Fruit fly (Drosophila melanogaster): Measurements from ENCODE around the gene CG43844.
A peak's percentile ranks its signal among the peaks of the same experiment; 100 is the strongest.

CG43844 gene

dm6 chr3R:21848987-21849442 lies 40.3 kb upstream of the CG43844 start (continued):
- peak; percentile 27 for TF ChIP-seq eyg (GFP tag; optimal IDR thresholded peaks at IDR 0.05)
- peak; percentile 35 for TF ChIP-seq Lhr (GFP tag; optimal IDR thresholded peaks at IDR 0.05)
- TF ChIP-seq Abd-B (GFP tag; optimal IDR thresholded peaks at IDR 0.05) = peak; percentile 35
- TF ChIP-seq pan (optimal IDR thresholded peaks at IDR 0.05) = no peak
- TF ChIP-seq pan (GFP tag; optimal IDR thresholded peaks at IDR 0.05 in 1 of 2, IDR thresholded peaks at IDR 0.05 in 1 of 2) = peak in 1 of 2 experiments; percentile 35
- peak; percentile 1 for TF ChIP-seq repo (GFP tag; optimal IDR thresholded peaks at IDR 0.05)
- TF ChIP-seq Stat92E (GFP tag; optimal IDR thresholded peaks at IDR 0.05) = peak in 1 of 3 experiments; percentile 69
- peak; percentile 51 for TF ChIP-seq sim (GFP tag; IDR thresholded peaks at IDR 0.05)
- TF ChIP-seq sr (GFP tag; IDR thresholded peaks at IDR 0.05) = no peak
- peak; percentile 75 for TF ChIP-seq az2 (GFP tag; optimal IDR thresholded peaks at IDR 0.05)
- no peak for TF ChIP-seq so (GFP tag; IDR thresholded peaks at IDR 0.05)
- no peak for TF ChIP-seq B-H1 (GFP tag; IDR thresholded peaks at IDR 0.05)
- TF ChIP-seq Hmr (GFP tag; optimal IDR thresholded peaks at IDR 0.05) = peak; percentile 55
- peak; percentile 42 for TF ChIP-seq CG7786 (GFP tag; optimal IDR thresholded peaks at IDR 0.05)
- no peak for TF ChIP-seq zen2 (GFP tag; IDR thresholded peaks at IDR 0.05; ENCODE audit: partially characterized antibody)
- no peak for TF ChIP-seq dimm (GFP tag; IDR thresholded peaks at IDR 0.05)
- peak; percentile 23 for TF ChIP-seq CG8944 (GFP tag; optimal IDR thresholded peaks at IDR 0.05)
- no peak for TF ChIP-seq Dbx (GFP tag; IDR thresholded peaks at IDR 0.05)
- TF ChIP-seq CG9932 (GFP tag; IDR thresholded peaks at IDR 0.05) = 0 out of 2 replicates have a peak, but pooled peaks have one; percentile 7
- peak; percentile 34 for TF ChIP-seq CG30020 (tag; optimal IDR thresholded peaks at IDR 0.05)
- peak; percentile 4 for TF ChIP-seq CG4617 (GFP tag; optimal IDR thresholded peaks at IDR 0.05; ENCODE audit: borderline replicate concordance)
- peak; percentile 30 for TF ChIP-seq CG12155 (GFP tag; optimal IDR thresholded peaks at IDR 0.05)
- TF ChIP-seq CG12744 (GFP tag; optimal IDR thresholded peaks at IDR 0.05) = peak; percentile 28
- TF ChIP-seq lola (GFP tag; optimal IDR thresholded peaks at IDR 0.05) = peak in 1 of 3 experiments; percentile 85
- TF ChIP-seq crol (GFP tag; IDR thresholded peaks at IDR 0.05) = no peak
- peak; percentile 56 for TF ChIP-seq E2f1 (GFP tag; IDR thresholded peaks at IDR 0.05)
- peak; percentile 16 for TF ChIP-seq Atf3 (GFP tag; optimal IDR thresholded peaks at IDR 0.05)
- TF ChIP-seq CG12104 (GFP tag; optimal IDR thresholded peaks at IDR 0.05) = peak; percentile 79
- TF ChIP-seq CG17829 (tag; optimal IDR thresholded peaks at IDR 0.05) = peak; percentile 78
- TF ChIP-seq Mad (GFP tag; optimal IDR thresholded peaks at IDR 0.05) = peak; percentile 36
- TF ChIP-seq CG12219 (GFP tag; optimal IDR thresholded peaks at IDR 0.05) = peak; percentile 34
- TF ChIP-seq CG15479 (GFP tag; optimal IDR thresholded peaks at IDR 0.05) = peak; percentile 59
- TF ChIP-seq gfzf (GFP tag; optimal IDR thresholded peaks at IDR 0.05) = no peak
- TF ChIP-seq ap (GFP tag; IDR thresholded peaks at IDR 0.05) = no peak
- TF ChIP-seq fru (optimal IDR thresholded peaks at IDR 0.05) = no peak
- TF ChIP-seq NK7.1 (GFP tag; optimal IDR thresholded peaks at IDR 0.05) = peak; percentile 29
- TF ChIP-seq CG8388 (GFP tag; optimal IDR thresholded peaks at IDR 0.05) = peak; percentile 77
- peak; percentile 80 for TF ChIP-seq CG4820 (GFP tag; optimal IDR thresholded peaks at IDR 0.05)
- TF ChIP-seq CHES-1-like (GFP tag; optimal IDR thresholded peaks at IDR 0.05) = peak; percentile 44
- peak; percentile 86 for TF ChIP-seq gem (tag; optimal IDR thresholded peaks at IDR 0.05)
- peak; percentile 84 for TF ChIP-seq CG7556 (GFP tag; optimal IDR thresholded peaks at IDR 0.05)
- TF ChIP-seq dm (GFP tag; optimal IDR thresholded peaks at IDR 0.05) = no peak
- TF ChIP-seq CG17612 (GFP tag; IDR thresholded peaks at IDR 0.05) = no peak
- TF ChIP-seq CG6175 (GFP tag; IDR thresholded peaks at IDR 0.05) = no peak
- TF ChIP-seq CG17328 (GFP tag; IDR thresholded peaks at IDR 0.05) = peak; percentile 32; the same call in 1 of the 2 replicates
- TF ChIP-seq Asciz (GFP tag; optimal IDR thresholded peaks at IDR 0.05) = peak; percentile 78
- no peak for TF ChIP-seq CG13287 (GFP tag; IDR thresholded peaks at IDR 0.05; ENCODE audit: partially characterized antibody)
- no peak for TF ChIP-seq p53 (GFP tag; optimal IDR thresholded peaks at IDR 0.05)
- peak; percentile 69 for TF ChIP-seq CG33557 (GFP tag; optimal IDR thresholded peaks at IDR 0.05)
- TF ChIP-seq Mrtf (GFP tag; IDR thresholded peaks at IDR 0.05) = no peak
- no peak for TF ChIP-seq gsb (GFP tag; IDR thresholded peaks at IDR 0.05)

Measured in whole organism, embryonic.